Fruit fly (Drosophila melanogaster): Measurements from ENCODE around the gene CG44044.

CG44044 gene

DNA sequence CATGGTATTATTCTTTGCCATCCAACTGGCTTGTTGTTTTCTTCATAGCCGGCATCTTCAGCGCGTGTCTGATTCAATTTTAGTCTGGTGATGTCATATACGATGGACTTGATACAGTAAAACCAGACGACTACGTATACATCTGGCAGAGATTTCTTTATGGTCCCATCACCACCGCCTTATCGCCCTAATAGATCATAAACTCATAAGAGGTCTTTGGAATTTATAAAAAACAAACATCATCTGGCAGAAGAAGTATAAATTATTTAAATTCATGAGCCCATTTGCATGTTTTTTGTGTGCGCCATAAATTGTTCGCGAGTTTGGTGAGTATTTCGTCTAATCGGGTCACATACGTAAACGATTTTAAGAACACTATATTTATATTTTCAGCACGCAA is 26.7 kb downstream of the CG44044 start:
- no peak for TF ChIP-seq CG17801 (GFP tag; optimal IDR thresholded peaks at IDR 0.05; ENCODE audit: partially characterized antibody)

DNA sequence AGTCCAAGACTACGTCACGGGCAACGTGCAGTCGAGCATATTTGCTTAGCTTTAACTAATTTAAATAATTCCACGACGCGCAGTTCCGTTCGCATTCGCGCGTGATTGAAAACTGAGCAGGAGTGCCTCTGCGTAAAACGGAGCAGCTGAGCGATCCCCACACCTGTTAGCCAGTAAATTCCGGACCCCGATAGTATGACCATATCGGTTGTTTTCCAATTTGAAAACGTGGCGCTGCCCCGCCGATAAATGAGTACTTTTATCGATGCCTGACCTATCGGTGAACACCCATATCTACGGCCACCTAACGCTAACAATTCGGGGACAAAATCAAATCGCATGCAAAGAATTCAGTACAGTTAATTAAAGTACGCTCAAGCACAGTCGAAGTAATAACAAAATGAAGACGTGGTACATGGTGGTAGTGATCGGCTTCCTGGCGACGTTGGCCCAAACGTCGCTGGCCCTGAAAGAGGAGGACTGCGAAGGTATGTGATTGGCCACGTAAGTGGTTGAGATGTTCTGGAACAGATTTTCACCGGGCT is 27.5 kb downstream of the CG44044 start, which contains the start of the genes CG14879 and Manf:
Gene CG14879 (minus strand): TSS at position 116 of the 545 bp plus-strand sequence.
Gene Manf (plus strand): TSS at position 294 of the 545 bp plus-strand sequence.
- no peak for TF ChIP-seq CG17801 (GFP tag; optimal IDR thresholded peaks at IDR 0.05; ENCODE audit: partially characterized antibody)

DNA sequence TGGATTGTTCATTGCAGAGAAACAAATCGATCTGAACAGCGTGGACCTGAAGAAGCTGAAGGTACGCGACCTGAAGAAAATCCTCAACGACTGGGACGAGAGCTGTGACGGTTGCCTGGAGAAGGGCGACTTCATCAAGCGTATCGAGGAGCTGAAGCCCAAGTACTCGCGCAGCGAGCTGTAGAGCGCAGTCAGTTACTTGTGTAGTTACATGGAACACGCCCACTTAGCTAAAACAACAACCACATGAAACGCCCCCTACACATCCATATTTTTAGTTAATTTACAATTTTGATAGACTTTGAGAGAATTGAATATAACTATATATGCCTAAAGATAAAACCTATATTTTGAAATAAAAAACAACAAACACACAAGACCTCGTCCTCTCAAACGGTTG is 28.8 kb downstream of the CG44044 start:
- no peak for TF ChIP-seq CG17801 (GFP tag; optimal IDR thresholded peaks at IDR 0.05; ENCODE audit: partially characterized antibody)

DNA sequence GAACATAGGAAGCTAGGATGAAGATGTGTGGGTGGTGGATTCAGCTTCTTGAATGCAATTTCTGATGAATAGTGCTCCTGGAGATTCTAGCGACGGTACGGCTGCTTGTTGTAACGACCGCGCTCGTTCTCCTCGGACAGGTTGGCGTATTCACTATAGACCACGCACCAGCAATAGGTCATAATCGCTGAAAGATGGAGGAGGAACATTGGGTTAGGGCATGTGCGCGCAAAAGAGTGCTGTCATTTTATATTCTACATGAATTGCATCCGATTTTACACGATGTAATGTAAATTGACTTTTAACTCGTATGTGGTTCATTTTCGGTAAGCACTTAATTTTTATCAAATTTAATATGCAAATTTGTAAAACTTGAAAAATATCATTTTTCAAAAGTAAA is 29.4 kb downstream of the CG44044 start:
- TF ChIP-seq CG17801 (GFP tag; optimal IDR thresholded peaks at IDR 0.05; ENCODE audit: partially characterized antibody), result no peak

DNA sequence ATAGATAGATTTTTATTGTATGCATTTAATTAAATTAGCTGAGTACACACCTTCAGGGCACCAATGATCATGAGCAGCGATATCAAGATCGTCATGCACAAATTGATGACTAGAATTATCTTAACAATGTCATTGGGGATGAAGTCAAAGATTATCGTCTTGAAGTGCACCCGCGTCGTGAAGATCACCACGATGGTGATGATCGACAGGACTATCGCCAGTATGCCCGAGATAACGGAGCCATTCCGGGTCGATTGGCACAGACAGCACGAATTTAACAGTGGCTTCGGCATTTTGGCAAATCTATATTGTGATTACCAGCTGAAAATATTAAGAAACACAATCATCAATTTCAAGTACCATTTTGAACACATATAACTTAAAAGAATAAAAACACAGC is 30.4 kb downstream of the CG44044 start:
- TF ChIP-seq CG17801 (GFP tag; optimal IDR thresholded peaks at IDR 0.05; ENCODE audit: partially characterized antibody), result no peak

DNA sequence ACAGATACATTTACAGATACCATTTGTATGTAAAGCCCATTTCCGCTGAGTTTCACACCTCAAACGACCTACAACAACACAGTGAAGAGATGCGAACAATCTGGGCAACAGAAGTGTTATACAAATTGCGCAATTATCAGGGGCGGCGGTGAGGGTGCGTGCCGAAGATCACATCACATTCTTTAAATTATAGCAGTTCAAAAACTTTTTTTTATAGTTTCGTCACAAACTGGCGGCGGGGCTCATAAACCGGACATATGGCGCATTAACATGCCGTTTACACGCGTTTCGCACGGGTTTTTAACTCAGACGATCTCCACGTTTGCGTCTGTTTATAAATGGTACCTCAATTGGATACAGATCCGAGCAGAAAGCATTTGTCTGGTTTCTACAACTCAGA is 31.6 kb downstream of the CG44044 start:
- no peak for TF ChIP-seq CG17801 (GFP tag; optimal IDR thresholded peaks at IDR 0.05; ENCODE audit: partially characterized antibody)

DNA sequence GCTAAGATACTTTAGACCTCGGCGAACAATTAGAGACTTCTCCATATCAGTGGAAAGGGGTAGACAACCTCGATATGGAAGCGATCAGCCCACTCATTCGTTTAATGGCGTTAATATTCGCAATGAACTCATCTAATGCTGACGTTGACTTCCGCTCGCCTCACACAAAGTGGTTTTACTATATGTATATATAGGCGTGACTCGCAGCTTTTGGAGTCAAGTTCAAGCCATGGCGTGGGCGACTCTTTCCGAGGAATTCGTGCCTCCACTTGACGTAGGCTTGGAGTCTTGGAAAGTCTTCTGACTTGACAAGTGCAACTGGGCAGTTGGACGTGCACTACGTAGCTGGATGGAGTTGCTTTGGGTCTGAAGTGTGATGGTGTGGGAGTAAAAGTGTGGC is 32.0 kb downstream of the CG44044 start:
- no peak for TF ChIP-seq CG17801 (GFP tag; optimal IDR thresholded peaks at IDR 0.05; ENCODE audit: partially characterized antibody)

DNA sequence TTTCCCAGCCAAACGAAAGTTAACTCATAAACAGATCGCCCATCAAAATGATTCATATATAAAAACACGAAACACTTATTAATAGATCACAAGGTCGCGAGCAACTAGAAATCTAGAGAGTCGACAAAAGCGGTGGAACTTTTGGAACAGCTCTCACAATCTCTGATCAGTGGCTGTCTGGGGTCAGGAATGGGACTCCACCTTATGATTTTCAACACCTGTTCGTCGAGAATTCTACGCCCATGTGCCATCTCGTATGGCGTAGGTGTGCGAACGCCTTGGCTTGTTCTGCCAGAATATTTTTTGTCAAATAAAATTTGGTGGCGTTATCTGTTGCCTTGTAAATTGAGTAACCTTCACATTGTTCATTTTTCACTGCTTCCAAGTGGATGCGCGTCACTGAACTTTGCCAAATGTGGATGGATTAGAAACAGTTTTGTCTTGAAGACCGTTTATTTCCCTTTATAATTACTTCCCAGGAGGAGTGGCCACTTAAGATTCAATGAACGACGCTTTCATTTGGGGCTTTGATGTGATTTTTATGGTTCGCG is 33.8 kb downstream of the CG44044 start:
- TF ChIP-seq CG17801 (GFP tag; optimal IDR thresholded peaks at IDR 0.05; ENCODE audit: partially characterized antibody), result no peak

DNA sequence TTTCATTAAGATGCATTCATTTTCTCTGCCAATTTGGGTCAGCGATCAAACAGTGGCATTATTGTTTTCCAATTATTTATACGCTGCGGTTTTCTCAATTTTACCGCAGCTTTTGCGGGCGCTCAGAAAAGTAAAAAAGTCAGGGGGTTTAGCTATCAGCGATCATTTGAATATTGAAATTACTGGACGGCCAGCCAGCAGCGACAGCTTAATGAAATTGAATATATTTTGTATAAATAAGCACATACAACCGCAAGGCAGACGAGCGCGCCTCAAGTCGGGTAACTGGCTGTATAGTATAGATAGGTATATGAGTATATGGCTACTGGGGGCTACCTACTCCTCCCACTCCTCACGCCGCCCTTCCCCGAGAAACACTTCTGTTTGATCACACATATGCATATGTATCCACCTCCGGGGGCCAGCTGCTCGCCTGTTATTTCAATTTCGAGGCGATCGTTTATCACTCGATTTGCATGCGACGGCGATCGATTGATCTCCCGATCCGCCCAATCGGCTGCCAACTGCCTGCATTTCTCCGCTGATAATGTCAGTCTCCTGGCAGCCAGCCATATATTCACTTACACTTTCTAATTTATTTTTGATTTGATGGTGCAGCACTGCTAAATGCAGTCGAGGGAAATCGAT is 34.7 kb downstream of the CG44044 start:
- TF ChIP-seq CG17801 (GFP tag; optimal IDR thresholded peaks at IDR 0.05; ENCODE audit: partially characterized antibody), result no peak

DNA sequence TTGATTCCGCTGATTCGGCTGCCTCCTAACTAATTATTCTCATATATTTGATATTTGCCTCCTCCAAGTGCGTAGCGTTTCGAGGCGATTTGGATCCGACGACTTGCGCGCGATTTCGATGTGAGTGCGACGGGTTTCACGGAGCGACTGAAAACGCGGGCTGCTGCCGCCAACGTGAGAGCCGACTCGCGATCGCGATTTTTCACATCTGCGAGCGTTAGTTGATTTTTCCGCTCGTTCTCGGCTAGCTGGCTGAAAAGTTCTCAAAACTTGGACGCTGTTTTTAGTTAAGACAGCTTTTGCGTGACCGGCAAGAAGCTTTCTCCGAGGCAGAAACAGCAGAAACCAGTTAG is 35.2 kb downstream of the CG44044 start, which contains the start of gene CG10311:
Gene CG10311 (minus strand): TSS at position 153 of the 353 bp plus-strand sequence.
- TF ChIP-seq CG17801 (GFP tag; optimal IDR thresholded peaks at IDR 0.05; ENCODE audit: partially characterized antibody), result no peak

DNA sequence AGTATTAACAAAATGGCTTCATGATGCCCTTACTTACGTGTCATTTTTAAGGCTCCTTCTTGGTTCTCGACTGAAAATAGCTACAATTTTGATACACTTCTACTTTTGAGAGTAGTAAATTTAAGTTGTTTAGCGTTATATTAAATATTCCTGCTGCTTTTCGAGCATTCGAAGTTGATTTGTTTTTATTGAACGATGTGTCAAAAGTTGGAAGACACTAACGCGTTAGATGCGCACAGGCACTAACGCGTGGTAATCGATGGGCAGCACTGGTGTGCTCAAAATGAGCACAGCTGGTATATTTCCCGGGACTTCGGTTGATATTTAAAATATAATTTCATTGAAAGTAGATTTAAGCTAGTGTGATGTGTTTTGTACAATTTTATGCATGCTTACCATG is 37.5 kb downstream of the CG44044 start, which contains the start of gene CG17931:
Gene CG17931 (minus strand): TSS at position 369 of the 400 bp plus-strand sequence.
- TF ChIP-seq CG17801 (GFP tag; optimal IDR thresholded peaks at IDR 0.05; ENCODE audit: partially characterized antibody), result no peak

DNA sequence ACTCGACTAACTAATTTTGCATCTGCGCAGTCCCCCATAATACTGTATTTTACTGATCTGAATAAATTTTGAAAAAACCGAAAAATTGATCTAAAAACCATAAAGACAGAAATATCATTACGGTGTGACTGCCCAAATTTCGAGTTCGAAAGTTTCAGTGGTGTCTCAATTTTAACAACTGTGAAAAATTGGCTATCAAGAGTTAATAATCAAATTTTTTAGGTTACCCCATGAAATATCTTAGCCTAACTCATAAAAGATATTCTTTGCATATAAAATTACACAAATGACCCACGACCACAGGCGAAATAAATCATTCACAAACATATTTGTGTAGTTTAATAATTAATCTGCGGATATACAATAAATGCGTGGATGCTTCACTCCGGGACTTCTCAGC is 38.4 kb downstream of the CG44044 start, which contains the start of gene CG42446:
Gene CG42446 (minus strand): TSS at position 101 of the 400 bp plus-strand sequence.
- TF ChIP-seq CG17801 (GFP tag; optimal IDR thresholded peaks at IDR 0.05; ENCODE audit: partially characterized antibody), result no peak

DNA sequence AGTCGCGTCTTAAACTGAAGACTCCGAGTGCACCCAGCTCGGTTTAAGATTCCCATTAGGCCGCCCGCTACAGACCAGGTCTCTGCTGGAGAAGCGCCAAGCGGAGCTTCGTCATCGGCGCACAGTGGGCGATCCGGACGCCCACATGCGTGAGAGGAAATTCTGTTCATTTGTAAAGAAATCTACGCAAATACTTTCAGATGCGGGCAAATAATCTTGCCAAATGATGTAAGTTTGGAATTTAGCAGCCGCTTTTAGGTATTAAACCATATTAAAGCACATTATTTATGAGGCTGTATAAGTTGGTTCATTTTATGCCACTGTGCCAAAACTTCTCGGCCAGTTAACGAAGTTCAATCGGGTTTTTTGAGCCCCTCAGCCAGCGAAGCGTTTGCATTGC is 46.6 kb downstream of the CG44044 start, which contains the start of gene js:
Gene js (minus strand): TSS at position 19 of the 400 bp plus-strand sequence.
- no peak for TF ChIP-seq CG17801 (GFP tag; optimal IDR thresholded peaks at IDR 0.05; ENCODE audit: partially characterized antibody)

DNA sequence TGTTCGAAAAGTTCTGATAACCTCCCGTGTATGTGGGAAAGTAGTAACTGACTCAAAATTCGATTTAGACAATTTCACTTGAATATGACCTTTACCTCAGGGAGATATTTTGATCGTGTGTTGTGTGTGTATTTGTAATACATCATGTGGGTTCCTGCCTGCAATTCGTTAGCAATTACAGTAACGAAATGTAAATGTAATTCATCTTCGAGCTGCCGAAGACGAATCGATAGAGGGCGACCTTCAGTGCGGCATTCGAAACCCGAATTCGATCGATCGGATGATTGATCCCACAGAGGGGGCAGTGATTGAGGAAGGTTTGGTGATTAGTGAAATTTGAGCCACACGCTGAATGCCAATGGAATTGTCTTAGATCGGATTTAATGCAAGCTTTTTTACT is 48.8 kb downstream of the CG44044 start, which contains the start of gene CG10317:
Gene CG10317 (minus strand): TSS at position 101 of the 400 bp plus-strand sequence.
- no peak for TF ChIP-seq CG17801 (GFP tag; optimal IDR thresholded peaks at IDR 0.05; ENCODE audit: partially characterized antibody)

All from ovary, adult (tissue).